Fruit fly (Drosophila melanogaster) whole organism, embryonic: Measurements from ENCODE around the gene Ifrd1.

Source experiments
- Atf6 ChIP-seq: fragments of 200-800 bp; sonication (Bioruptor generic); IDR thresholded peaks from 2 replicates; pipeline ENCODE4 v1.3.6; 2022; ENCODE audit warnings: missing biosample characterization, missing genetic modification characterization
- Blimp-1 ChIP-seq: fragments of 200-800 bp; sonication (Bioruptor generic); optimal IDR thresholded peaks from 3 replicates; lab custom pipeline; 2018; ENCODE audit warnings: missing biosample characterization, missing genetic modification characterization, mild to moderate bottlenecking, moderate library complexity, missing genetic modification reagents
- CG11723 ChIP-seq: fragments of 200-800 bp; sonication (Bioruptor generic); optimal IDR thresholded peaks from 2 replicates; lab custom pipeline; 2017; ENCODE audit warnings: missing biosample characterization, mild to moderate bottlenecking, missing genetic modification characterization
- CG12155 ChIP-seq: fragments of 200-800 bp; sonication (Bioruptor generic); optimal IDR thresholded peaks from 3 replicates; lab custom pipeline; 2016; ENCODE audit warnings: missing biosample characterization, missing genetic modification characterization
- CG12391 ChIP-seq: fragments of 200-800 bp; sonication (Bioruptor generic); optimal IDR thresholded peaks from 3 replicates; lab custom pipeline; 2018; ENCODE audit warnings: missing biosample characterization, mild to moderate bottlenecking, missing genetic modification characterization, moderate library complexity
- CG12659 ChIP-seq: fragments of 200-800 bp; sonication (Bioruptor generic); optimal IDR thresholded peaks from 3 replicates; lab custom pipeline; 2017; ENCODE audit warnings: mild to moderate bottlenecking, missing biosample characterization, missing genetic modification reagents, missing genetic modification characterization
- CG12744 ChIP-seq: fragments of 200-800 bp; sonication (Bioruptor generic); optimal IDR thresholded peaks from 2 replicates; lab custom pipeline; 2016; ENCODE audit warnings: missing biosample characterization, missing genetic modification characterization
- CG12769 ChIP-seq: fragments of 200-800 bp; sonication (Bioruptor generic); optimal IDR thresholded peaks from 2 replicates; lab custom pipeline; 2019; ENCODE audit warnings: missing biosample characterization, mild to moderate bottlenecking, missing genetic modification characterization, moderate library complexity
- CG12942 ChIP-seq: fragments of 200-800 bp; sonication (Bioruptor generic); optimal IDR thresholded peaks from 3 replicates; lab custom pipeline; 2016; ENCODE audit warnings: missing biosample characterization, missing genetic modification characterization
- CG13287 ChIP-seq: fragments of 200-800 bp; sonication (Bioruptor generic); IDR thresholded peaks from 2 replicates; pipeline ENCODE4 v1.3.6; 2022; ENCODE audit warnings: missing biosample characterization, missing genetic modification characterization; ENCODE audit not compliant: partially characterized antibody
- CG15073 ChIP-seq: fragments of 200-800 bp; sonication (Bioruptor generic); optimal IDR thresholded peaks from 2 replicates; lab custom pipeline; 2016; ENCODE audit warnings: missing biosample characterization, missing genetic modification characterization
- CG15269 ChIP-seq: fragments of 200-800 bp; sonication (Bioruptor generic); optimal IDR thresholded peaks from 2 replicates; lab custom pipeline; 2018; ENCODE audit warnings: missing biosample characterization, mild to moderate bottlenecking, missing genetic modification characterization, moderate library complexity
- CG18262 ChIP-seq: fragments of 200-800 bp; optimal IDR thresholded peaks from 3 replicates; lab custom pipeline; 2019; ENCODE audit warnings: missing biosample characterization, mild to moderate bottlenecking, missing genetic modification characterization, moderate library complexity
- CG2199 ChIP-seq: fragments of 200-800 bp; sonication (Bioruptor generic); IDR thresholded peaks from 3 replicates; pipeline ENCODE4 v1.3.6; 2022; ENCODE audit warnings: missing biosample characterization, missing genetic modification characterization
- CG32772 ChIP-seq: fragments of 200-800 bp; sonication (Bioruptor generic); IDR thresholded peaks from 2 replicates; pipeline ENCODE4 v1.3.6; 2022; ENCODE audit warnings: missing biosample characterization, missing genetic modification characterization
- CG3281 ChIP-seq: fragments of 200-800 bp; sonication (Bioruptor generic); optimal IDR thresholded peaks from 3 replicates; lab custom pipeline; 2017; ENCODE audit warnings: missing biosample characterization, mild to moderate bottlenecking, missing genetic modification characterization
- CG3995 ChIP-seq: fragments of 200-800 bp; sonication (Bioruptor generic); optimal IDR thresholded peaks from 3 replicates; lab custom pipeline; 2016; ENCODE audit warnings: missing biosample characterization, missing genetic modification characterization
- CG6791 ChIP-seq: fragments of 200-800 bp; sonication (Bioruptor generic); IDR thresholded peaks from 3 replicates; pipeline ENCODE4 v1.3.6; 2022; ENCODE audit warnings: missing biosample characterization, missing genetic modification characterization; ENCODE audit not compliant: partially characterized antibody
- CG9817 ChIP-seq: fragments of 200-800 bp; sonication (Bioruptor generic); optimal IDR thresholded peaks from 2 replicates; lab custom pipeline; 2018; ENCODE audit warnings: missing biosample characterization, mild to moderate bottlenecking, missing genetic modification characterization, moderate library complexity
- CkIIα-i1 ChIP-seq: fragments of 200-800 bp; sonication (Bioruptor generic); IDR thresholded peaks from 2 replicates; pipeline ENCODE4 v1.3.6; 2022; ENCODE audit warnings: missing biosample characterization, missing genetic modification characterization
- D19B ChIP-seq: fragments of 200-800 bp; sonication (Bioruptor generic); optimal IDR thresholded peaks from 2 replicates; lab custom pipeline; 2017; ENCODE audit warnings: missing biosample characterization, mild to moderate bottlenecking, missing genetic modification characterization
- Dek ChIP-seq: fragments of 200-800 bp; sonication (Bioruptor generic); optimal IDR thresholded peaks from 3 replicates; lab custom pipeline; 2019; ENCODE audit warnings: missing biosample characterization, mild to moderate bottlenecking, missing genetic modification characterization, moderate library complexity
- Dll ChIP-seq: fragments of 200-800 bp; sonication (Bioruptor generic); IDR thresholded peaks from 4 replicates; pipeline ENCODE4 v1.3.6; 2022; ENCODE audit warnings: missing biosample characterization, missing genetic modification characterization; ENCODE audit not compliant: partially characterized antibody
- Ets65A ChIP-seq: fragments of 200-800 bp; sonication (Bioruptor generic); peaks from one replicate; lab custom pipeline; 2016; ENCODE audit warnings: missing biosample characterization, missing genetic modification characterization
- H15 ChIP-seq: fragments of 200-800 bp; sonication (Bioruptor generic); IDR thresholded peaks from 3 replicates; pipeline ENCODE4 v1.3.6; 2022; ENCODE audit warnings: missing biosample characterization, missing genetic modification characterization
- Optix ChIP-seq: fragments of 200-800 bp; sonication (Bioruptor generic); IDR thresholded peaks from 3 replicates; pipeline ENCODE4 v1.3.6; 2022; ENCODE audit warnings: missing biosample characterization, missing genetic modification characterization
- Side ChIP-seq: fragments of 200-800 bp; sonication (Bioruptor generic); optimal IDR thresholded peaks from 2 replicates; lab custom pipeline; 2016; ENCODE audit warnings: missing biosample characterization, missing genetic modification characterization
- amos ChIP-seq: fragments of 200-800 bp; sonication (Bioruptor generic); IDR thresholded peaks from 2 replicates; pipeline ENCODE4 v1.3.6; 2022; ENCODE audit warnings: missing biosample characterization, missing genetic modification characterization; ENCODE audit not compliant: partially characterized antibody
- ap ChIP-seq: fragments of 200-800 bp; sonication (Bioruptor generic); IDR thresholded peaks from 2 replicates; pipeline ENCODE4 v1.3.6; 2022; ENCODE audit warnings: missing biosample characterization, missing genetic modification characterization
- ara ChIP-seq: fragments of 200-800 bp; sonication (Bioruptor generic); IDR thresholded peaks from 2 replicates; pipeline ENCODE4 v1.3.6; 2022; ENCODE audit warnings: missing biosample characterization, missing genetic modification characterization
- bsh ChIP-seq, 2 experiments: fragments of 200-800 bp; sonication (Bioruptor generic); optimal IDR thresholded peaks; 2 replicates each; lab custom pipeline; 2017 to 2018; ENCODE audit warnings: mild to moderate bottlenecking in 2 of 2, missing biosample characterization in 2 of 2, missing genetic modification characterization in 2 of 2, moderate library complexity in 1 of 2
- chinmo ChIP-seq: fragments of 200-800 bp; sonication (Bioruptor generic); IDR thresholded peaks from 4 replicates; pipeline ENCODE4 v1.3.6; 2022; ENCODE audit warnings: missing biosample characterization, missing genetic modification characterization; ENCODE audit not compliant: partially characterized antibody
- chn ChIP-seq: fragments of 200-800 bp; sonication (Bioruptor generic); optimal IDR thresholded peaks from 2 replicates; lab custom pipeline; 2016; ENCODE audit warnings: missing biosample characterization, missing genetic modification characterization
- crp ChIP-seq, 2 experiments: fragments of 200-800 bp; sonication (Bioruptor generic); optimal IDR thresholded peaks; 2 replicates in 1 of 2; 3 replicates in 1 of 2; lab custom pipeline; 2017; ENCODE audit warnings: missing biosample characterization in 2 of 2, missing genetic modification characterization in 2 of 2, mild to moderate bottlenecking in 1 of 2, moderate library complexity in 1 of 2
- da ChIP-seq: fragments of 200-800 bp; sonication (Bioruptor generic); optimal IDR thresholded peaks from 2 replicates; lab custom pipeline; 2016; ENCODE audit warnings: missing biosample characterization, missing genetic modification characterization
- dm ChIP-seq: fragments of 200-800 bp; sonication (Bioruptor generic); optimal IDR thresholded peaks from 3 replicates; lab custom pipeline; 2016; ENCODE audit warnings: missing biosample characterization, missing genetic modification characterization
- dmrt11E ChIP-seq: fragments of 200-800 bp; sonication (Bioruptor generic); optimal IDR thresholded peaks from 3 replicates; lab custom pipeline; 2018; ENCODE audit warnings: missing biosample characterization, mild to moderate bottlenecking, missing genetic modification characterization, moderate library complexity
- dpn ChIP-seq, 2 experiments: fragments of 200-800 bp; sonication (Bioruptor generic); optimal IDR thresholded peaks; 3 replicates each; lab custom pipeline; 2016; ENCODE audit warnings: missing biosample characterization in 2 of 2, missing genetic modification characterization in 2 of 2
- dysf ChIP-seq: fragments of 200-800 bp; sonication (Bioruptor generic); IDR thresholded peaks from 3 replicates; pipeline ENCODE4 v1.3.6; 2022; ENCODE audit warnings: missing biosample characterization, missing genetic modification characterization
- emc ChIP-seq: fragments of 200-800 bp; sonication (Bioruptor generic); optimal IDR thresholded peaks from 2 replicates; lab custom pipeline; 2016; ENCODE audit warnings: missing biosample characterization, missing genetic modification characterization
- ems ChIP-seq: fragments of 200-800 bp; sonication (Bioruptor generic); optimal IDR thresholded peaks from 3 replicates; lab custom pipeline; 2016; ENCODE audit warnings: missing biosample characterization, missing genetic modification characterization
- ken ChIP-seq: fragments of 200-800 bp; sonication (Bioruptor generic); IDR thresholded peaks from 3 replicates; pipeline ENCODE4 v1.3.6; 2022; ENCODE audit warnings: missing biosample characterization, missing genetic modification characterization
- lab ChIP-seq: fragments of 200-800 bp; sonication (Bioruptor generic); optimal IDR thresholded peaks from 3 replicates; lab custom pipeline; 2017; ENCODE audit warnings: missing biosample characterization, missing genetic modification characterization, mild to moderate bottlenecking, moderate library complexity, missing genetic modification reagents
- lmd ChIP-seq: fragments of 200-800 bp; sonication (Bioruptor generic); IDR thresholded peaks from 2 replicates; pipeline ENCODE4 v1.3.6; 2022; ENCODE audit warnings: missing biosample characterization, missing genetic modification characterization
- maf-S ChIP-seq: fragments of 200-800 bp; sonication (Bioruptor generic); optimal IDR thresholded peaks from 2 replicates; lab custom pipeline; 2016; ENCODE audit warnings: missing biosample characterization, missing genetic modification characterization
- nerfin-2 ChIP-seq: fragments of 200-800 bp; sonication (Bioruptor generic); IDR thresholded peaks from 2 replicates; pipeline ENCODE4 v1.3.6; 2022; ENCODE audit warnings: missing biosample characterization, missing genetic modification characterization; ENCODE audit not compliant: partially characterized antibody
- ro ChIP-seq: fragments of 200-800 bp; sonication (Bioruptor generic); IDR thresholded peaks from 2 replicates; pipeline ENCODE4 v1.3.6; 2022; ENCODE audit warnings: missing biosample characterization, missing genetic modification characterization
- sens ChIP-seq: fragments of 200-800 bp; sonication (Bioruptor generic); peaks from one replicate; lab custom pipeline; 2016; ENCODE audit warnings: missing biosample characterization, missing genetic modification characterization
- tgo ChIP-seq: fragments of 200-800 bp; sonication (Bioruptor generic); IDR thresholded peaks from 3 replicates; pipeline ENCODE4 v1.3.6; 2022; ENCODE audit warnings: missing biosample characterization, missing genetic modification characterization
- unc-4 ChIP-seq: fragments of 200-800 bp; sonication (Bioruptor generic); IDR thresholded peaks from 2 replicates; pipeline ENCODE4 v1.3.6; 2022; ENCODE audit warnings: missing biosample characterization, missing genetic modification characterization; ENCODE audit not compliant: partially characterized antibody
- usp ChIP-seq: fragments of >200 bp; optimal IDR thresholded peaks from 2 replicates; lab custom pipeline; 2017; ENCODE audit warnings: missing biosample characterization, missing genetic modification characterization

Ifrd1 gene

dm6 chr2L:2864601-2865000 lies 9.7 kb downstream of the Ifrd1 start (continued):
- TF ChIP-seq da (GFP tag; lab: Kevin White, UChicago) (no peak), Side (GFP tag; lab: Kevin White, UChicago) (peak; percentile 7), nerfin-2 (GFP tag; lab: Robert Waterston, UW) (no peak), CG9817 (tag; lab: Kevin White, UChicago) (no peak), CG11723 (peak; percentile 11), ken (GFP tag; lab: Robert Waterston, UW) (no peak), CG18262 (tag; lab: Kevin White, UChicago) (no peak), ap (no peak), crp (GFP tag; optimal IDR thresholded peaks at IDR 0.05; lab: Kevin White, UChicago) (no peak), CG12391 (no peak), Optix (GFP tag; lab: Robert Waterston, UW) (no peak), ems (GFP tag; lab: Kevin White, UChicago) (no peak), tgo (GFP tag; lab: Robert Waterston, UW) (no peak), Atf6 (GFP tag; lab: Robert Waterston, UW) (no peak), H15 (GFP tag; lab: Robert Waterston, UW) (no peak), CG3281 (GFP tag; lab: Kevin White, UChicago) (peak; percentile 14), D19B (GFP tag; lab: Kevin White, UChicago) (no peak), lab (GFP tag; lab: Kevin White, UChicago) (peak; percentile 70), CG12744 (no peak)
- TF ChIP-seq, all 482 proteins: peak for 95

dm6 chr2L:2862621-2862962 lies 11.7 kb downstream of the Ifrd1 start:
- no peak for TF ChIP-seq chinmo (GFP tag; lab: Robert Waterston, UW)
- TF ChIP-seq Ets65A, result no peak
- no peak for TF ChIP-seq ara (GFP tag; lab: Robert Waterston, UW)
- no peak for TF ChIP-seq CG12769 (tag; lab: Kevin White, UChicago)
- TF ChIP-seq CG3995, result no peak
- no peak for TF ChIP-seq CG12659 (GFP tag; lab: Kevin White, UChicago)
- no peak for TF ChIP-seq ken (GFP tag; lab: Robert Waterston, UW)
- no peak for TF ChIP-seq chn (GFP tag; lab: Kevin White, UChicago)
- no peak for TF ChIP-seq bsh (GFP tag; optimal IDR thresholded peaks at IDR 0.05; lab: Kevin White, UChicago)
- peak; percentile 12; the same call in 1 of the 2 replicates for TF ChIP-seq unc-4 (GFP tag; lab: Robert Waterston, UW)
- no peak for TF ChIP-seq dmrt11E
- no peak for TF ChIP-seq CG13287 (GFP tag; lab: Robert Waterston, UW)
- TF ChIP-seq CG12155 (GFP tag; lab: Kevin White, UChicago), result no peak
- no peak for TF ChIP-seq dpn (GFP tag; optimal IDR thresholded peaks at IDR 0.05; lab: Kevin White, UChicago)
- no peak for TF ChIP-seq da (GFP tag; lab: Kevin White, UChicago)
- TF ChIP-seq CG15269 (tag; lab: Kevin White, UChicago), result no peak
- TF ChIP-seq CG32772 (GFP tag; lab: Robert Waterston, UW), result no peak
- no peak for TF ChIP-seq emc (GFP tag; lab: Kevin White, UChicago)
- 0 out of 3 replicates have a peak, but pooled peaks have one; percentile 36 for TF ChIP-seq CG2199
- no peak; the same call in 2 of the 3 replicates for TF ChIP-seq CG6791 (GFP tag; lab: Robert Waterston, UW)
- TF ChIP-seq Dek (tag; lab: Kevin White, UChicago), result no peak
- TF ChIP-seq CG15073, result no peak
- TF ChIP-seq CG12942 (GFP tag; lab: Kevin White, UChicago), result no peak
- TF ChIP-seq usp (GFP tag; lab: Kevin White, UChicago), result no peak
- TF ChIP-seq CkIIα-i1 (GFP tag; lab: Robert Waterston, UW), result no peak
- no peak for TF ChIP-seq ro
- TF ChIP-seq dysf (GFP tag; lab: Robert Waterston, UW), result no peak
- no peak for TF ChIP-seq dm
- no peak for TF ChIP-seq lmd
- no peak for TF ChIP-seq amos (GFP tag; lab: Robert Waterston, UW)
- TF ChIP-seq maf-S, result no peak
- 0 out of 4 replicates have a peak, but pooled peaks have one; percentile 9 for TF ChIP-seq Dll (GFP tag; lab: Robert Waterston, UW)
- peak; percentile 68 for TF ChIP-seq sens (GFP tag; lab: Kevin White, UChicago)
- TF ChIP-seq Blimp-1, result peak; percentile 90
